Worm (Caenorhabditis elegans) whole organism, L4/young adult: ENCODE measurements around the gene lst-5.
A peak's percentile ranks its signal among the peaks of the same experiment; 100 is the strongest.

Experiments used
- W03F9.2 ChIP-seq: fragments of 150-350 bp; optimal IDR thresholded peaks from 2 replicates; lab custom pipeline; 2014; ENCODE audit warnings: missing biosample characterization, missing genetic modification characterization
- dao-5 ChIP-seq: sonication (generic microtip); optimal IDR thresholded peaks from 2 replicates; lab custom pipeline; 2016; ENCODE audit warnings: missing genotype, missing genetic modification characterization, moderate library complexity, missing compliant biosample characterization
- him-1 ChIP-seq: sonication (generic microtip); optimal IDR thresholded peaks from 2 replicates; lab custom pipeline; 2016; ENCODE audit warnings: missing genotype, missing genetic modification reagents, missing genetic modification characterization, missing compliant biosample characterization

The lst-5 gene

DNA sequence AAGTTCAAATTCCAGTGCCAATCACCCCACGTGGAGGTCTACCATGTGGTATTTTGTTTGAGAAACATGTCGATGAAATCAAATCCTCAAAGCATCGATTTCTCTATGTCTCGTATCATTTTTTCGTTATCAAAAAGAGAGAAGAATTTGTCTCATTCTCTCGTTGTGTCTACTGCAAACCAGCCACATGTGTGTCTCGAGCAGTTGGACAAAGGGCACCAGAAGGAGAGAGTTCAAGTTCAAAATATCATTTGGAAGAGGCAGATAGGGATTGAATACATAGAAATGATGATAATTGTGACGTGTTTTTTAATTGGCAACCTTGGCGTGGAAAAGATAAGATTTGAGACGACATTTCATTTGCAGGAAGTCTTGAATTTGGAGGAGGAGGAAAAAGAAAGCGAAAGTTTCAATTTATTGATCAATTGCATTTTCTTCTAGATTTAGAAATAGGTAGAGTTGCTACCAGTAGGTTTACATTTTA is 36.6 kb downstream of the lst-5 start:
- TF ChIP-seq W03F9.2 (peak; percentile 21), him-1 (no peak), dao-5 (tag; lab: Kevin White, UChicago) (no peak)

DNA sequence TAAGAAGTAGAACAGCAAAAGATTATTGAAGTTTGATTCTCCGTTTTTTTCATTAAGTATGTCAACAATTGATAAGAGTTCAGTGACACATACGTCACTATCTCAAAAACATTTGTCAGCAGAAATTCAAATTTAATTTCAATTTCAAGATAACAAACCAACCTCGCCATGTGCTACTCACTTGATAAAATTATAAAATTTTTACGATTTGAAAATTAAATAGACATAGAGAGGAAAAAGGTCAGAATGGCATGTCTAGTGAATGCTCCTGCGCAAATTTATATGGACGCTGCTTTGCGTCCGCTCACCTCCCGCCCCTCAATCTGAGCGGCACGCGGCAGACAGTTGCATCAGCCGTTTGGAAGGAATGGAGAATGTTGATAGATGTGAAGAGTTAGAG is 37.5 kb downstream of the lst-5 start:
- no peak for TF ChIP-seq W03F9.2
- no peak for TF ChIP-seq him-1
- TF ChIP-seq dao-5 (tag; lab: Kevin White, UChicago), result no peak

DNA sequence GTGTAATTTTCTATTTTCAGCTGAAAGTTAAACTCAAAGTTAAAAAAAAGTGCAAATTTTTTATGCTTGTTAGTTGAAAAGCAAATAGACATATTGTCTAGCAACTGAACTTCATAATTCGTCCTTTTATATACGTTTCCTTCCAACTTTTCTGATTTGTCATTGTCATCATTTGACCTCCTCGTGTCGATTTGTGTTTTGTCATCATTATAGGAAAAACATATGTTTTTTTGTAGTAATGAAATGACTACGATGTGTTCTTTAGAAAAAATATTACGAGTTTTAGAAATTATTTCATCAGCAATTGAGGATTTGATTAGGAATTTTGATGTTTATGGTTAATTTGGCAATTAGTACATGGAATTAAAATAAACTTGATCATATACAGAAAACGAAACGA is 38.1 kb downstream of the lst-5 start:
- no peak for TF ChIP-seq dao-5 (tag; lab: Kevin White, UChicago)
- no peak for TF ChIP-seq W03F9.2
- TF ChIP-seq him-1, result no peak

DNA sequence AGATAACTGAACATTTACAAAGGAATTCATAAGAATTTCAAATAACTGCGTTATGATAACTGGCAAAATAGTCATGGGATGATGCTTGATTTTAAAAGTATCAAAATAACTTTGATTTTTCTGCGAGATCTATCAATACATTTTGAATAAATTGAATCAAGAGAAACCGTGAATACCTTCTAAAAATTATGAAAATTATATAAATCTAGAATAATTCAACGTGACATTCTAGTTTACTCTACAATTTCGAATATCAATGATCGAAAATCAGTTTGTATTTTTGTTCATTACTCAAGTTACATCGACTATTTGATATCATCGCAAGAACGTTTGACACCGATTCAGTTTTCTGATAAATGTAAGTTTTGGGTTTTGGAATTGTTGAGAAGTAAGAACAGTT is 39.0 kb downstream of the lst-5 start, which contains the start of gene acs-6:
TSS of gene acs-6 (plus strand) at position 301 of the 400 bp plus-strand sequence.
- TF ChIP-seq dao-5 (tag; lab: Kevin White, UChicago), result no peak
- no peak for TF ChIP-seq him-1
- TF ChIP-seq W03F9.2, result no peak

DNA sequence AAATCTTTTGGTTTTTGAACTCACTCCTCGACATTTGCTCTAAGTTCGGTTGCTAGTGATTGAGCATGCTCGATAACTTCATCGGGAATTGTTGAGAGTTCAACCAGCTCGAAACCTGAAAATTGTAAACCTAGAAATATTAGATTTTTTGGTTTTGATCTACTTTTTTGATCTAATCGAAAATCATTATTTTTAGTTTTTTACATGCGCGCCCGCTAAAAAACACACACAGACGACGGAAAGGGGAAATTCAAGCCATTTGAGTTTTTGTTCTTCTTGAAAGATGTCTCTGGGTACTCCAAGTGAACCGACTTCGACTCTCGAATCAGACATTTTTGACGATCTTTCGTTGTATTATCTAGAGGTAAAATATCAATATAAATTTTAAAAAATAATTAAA is 42.7 kb downstream of the lst-5 start, which contains the start of gene nos-2:
TSS of gene nos-2 (plus strand) at position 228 of the 400 bp plus-strand sequence.
- TF ChIP-seq W03F9.2 (no peak), him-1 (no peak), dao-5 (tag; lab: Kevin White, UChicago) (no peak)

DNA sequence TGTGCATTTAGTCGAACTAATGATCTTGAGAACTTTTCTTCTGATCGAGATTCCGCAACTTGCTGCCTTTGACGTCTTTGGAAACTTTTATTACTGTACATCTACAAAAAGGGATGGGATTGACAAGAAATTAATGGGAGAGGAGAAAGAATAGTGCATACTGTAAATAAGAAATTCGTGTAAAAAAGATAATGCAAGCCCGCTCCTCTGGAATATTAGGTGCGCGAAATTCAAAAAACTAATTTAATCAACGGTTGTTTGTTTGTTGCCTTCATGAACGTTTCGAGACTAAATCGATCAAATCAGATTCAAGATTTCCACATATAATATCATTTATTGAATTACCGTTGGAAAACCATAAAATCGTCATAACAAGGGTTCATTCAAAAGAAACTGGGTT is 47.2 kb downstream of the lst-5 start, which contains the start of gene him-14:
TSS of gene him-14 (minus strand) at position 101 of the 400 bp plus-strand sequence.
- TF ChIP-seq W03F9.2 (no peak), him-1 (no peak), dao-5 (tag; lab: Kevin White, UChicago) (no peak)

DNA sequence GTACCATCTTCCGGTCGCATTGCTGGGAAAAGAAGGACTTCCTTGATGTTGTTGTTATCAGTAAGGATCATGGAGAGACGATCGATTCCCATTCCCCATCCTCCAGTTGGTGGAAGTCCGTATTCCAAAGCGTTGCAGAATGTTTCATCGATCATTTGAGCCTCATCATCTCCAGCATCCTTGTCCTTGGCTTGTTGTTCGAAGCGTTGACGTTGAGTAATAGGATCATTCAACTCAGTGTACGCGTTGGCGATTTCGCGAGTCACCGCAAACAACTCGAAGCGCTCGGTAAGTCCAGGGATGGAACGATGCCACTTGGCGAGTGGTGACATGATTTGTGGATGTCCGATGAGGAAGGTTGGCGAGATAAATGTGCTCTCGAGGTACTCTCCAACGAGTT is 47.7 kb downstream of the lst-5 start:
- TF ChIP-seq dao-5 (tag; lab: Kevin White, UChicago) (no peak), him-1 (no peak), W03F9.2 (no peak)

DNA sequence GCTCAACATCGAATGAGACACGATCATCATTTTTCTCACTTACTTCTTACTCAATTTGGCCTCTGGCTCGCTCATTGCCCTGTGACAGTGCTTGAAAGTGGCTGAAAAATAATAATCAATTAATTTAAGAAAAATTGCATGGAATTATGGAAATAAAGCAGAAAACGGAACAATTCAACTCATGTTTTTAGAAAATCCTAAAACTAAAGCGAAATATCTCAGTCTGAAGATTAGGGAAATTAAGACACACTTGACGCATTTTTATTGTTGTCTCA is 49.5 kb downstream of the lst-5 start, which contains the start of gene kars-1:
TSS of gene kars-1 (minus strand) at position 101 of the 275 bp plus-strand sequence.
- no peak for TF ChIP-seq W03F9.2
- TF ChIP-seq him-1, result no peak

DNA sequence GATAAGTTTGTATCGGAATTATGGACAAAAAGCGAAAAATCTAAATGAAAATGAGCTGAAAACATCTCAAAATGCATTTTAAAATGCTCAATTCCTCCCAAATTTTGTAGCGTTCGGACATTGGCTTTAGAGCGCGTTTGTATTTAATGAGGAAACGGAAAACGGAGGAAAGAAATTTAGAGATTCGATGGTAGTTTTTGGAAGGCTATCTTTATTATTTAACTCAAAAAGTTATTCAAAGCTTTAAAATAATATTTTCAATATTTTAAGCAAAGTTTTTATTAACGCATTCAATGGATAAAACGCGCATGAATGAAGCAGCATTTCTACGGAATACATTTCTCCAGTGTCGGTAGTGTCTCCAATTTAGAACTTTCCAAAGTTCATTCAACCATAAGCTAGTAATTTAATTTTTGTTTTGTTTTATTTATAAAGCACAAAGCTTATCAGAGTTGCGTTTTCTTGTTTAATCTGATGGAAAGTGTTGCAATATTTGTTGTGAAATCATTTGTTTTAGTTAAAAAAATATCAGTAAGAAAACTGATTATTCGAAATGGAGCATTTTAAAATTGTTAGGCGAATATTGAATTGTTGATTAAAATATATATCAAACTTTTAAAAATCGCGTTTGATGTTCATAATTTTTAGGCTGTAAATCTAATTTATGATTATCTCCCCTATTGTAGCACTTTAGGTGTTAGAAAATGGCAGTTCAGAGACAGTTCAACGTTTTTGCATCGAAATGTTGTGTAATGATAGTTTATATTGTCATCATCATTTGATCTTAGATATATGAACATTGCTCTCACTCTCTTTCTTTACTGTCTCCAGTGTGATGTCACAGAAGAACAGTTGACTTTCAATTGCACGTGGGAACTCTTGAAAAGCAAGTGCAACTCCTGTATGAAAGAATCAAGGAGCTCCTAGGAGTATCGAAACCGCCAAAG is 50.1 kb downstream of the lst-5 start:
- TF ChIP-seq him-1 (peak; percentile 11), W03F9.2 (peak; percentile 58), dao-5 (tag; lab: Kevin White, UChicago) (no peak)

DNA sequence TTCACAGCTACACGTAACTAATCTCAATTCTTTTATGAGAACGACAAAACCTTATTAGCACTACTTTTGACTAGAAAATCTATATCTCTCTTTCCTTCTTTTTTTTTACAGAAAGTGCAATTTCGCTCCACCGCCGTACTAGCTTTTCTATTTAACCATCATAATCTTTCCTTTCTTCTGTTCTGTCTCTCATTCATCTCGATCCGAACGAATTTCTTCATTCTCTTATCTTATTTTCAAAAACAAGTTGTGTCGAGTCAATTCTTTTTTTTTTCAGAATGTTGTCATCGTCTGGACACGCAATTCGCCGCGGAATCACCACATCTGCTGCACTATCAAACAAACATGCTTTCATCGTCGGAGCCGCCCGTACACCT is 50.8 kb downstream of the lst-5 start, which contains the start of gene kat-1:
TSS of gene kat-1 (plus strand) at position 278 of the 377 bp plus-strand sequence.
- TF ChIP-seq dao-5 (tag; lab: Kevin White, UChicago) (no peak), W03F9.2 (no peak), him-1 (no peak)
